Fruit fly (Drosophila melanogaster): ENCODE data around the gene Aasdh.
A peak's percentile ranks its signal among the peaks of the same experiment; 100 is the strongest.

The Aasdh gene

DNA sequence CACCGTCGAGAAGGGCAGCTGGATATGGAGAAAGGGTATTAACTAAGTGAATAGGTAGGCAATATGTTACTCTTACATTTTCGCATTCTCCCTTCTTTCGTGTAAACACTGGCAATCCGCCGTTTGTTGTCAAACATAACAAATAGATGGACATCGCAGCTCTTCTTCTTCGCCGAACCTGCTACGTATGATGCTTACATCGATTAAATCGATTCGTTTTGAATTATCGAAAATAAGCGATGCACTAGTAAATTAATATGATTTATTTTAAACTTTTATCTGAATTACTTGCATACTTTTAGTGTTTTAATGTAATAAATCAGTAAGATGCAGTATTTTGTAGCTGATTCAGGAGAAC, 46.5 kb downstream of the Aasdh start, which contains the start of gene fy:
fy (minus strand) TSS at position 353 of the 358 bp plus-strand sequence.
- no peak for TF ChIP-seq woc (GFP tag; optimal IDR thresholded peaks at IDR 0.05)
- TF ChIP-seq Rel (GFP tag; optimal IDR thresholded peaks at IDR 0.05), result no peak
- no peak for TF ChIP-seq Rel (tag; optimal IDR thresholded peaks at IDR 0.05)
- no peak for TF ChIP-seq dmrt93B (GFP tag; optimal IDR thresholded peaks at IDR 0.05)
- no peak for TF ChIP-seq foxo (GFP tag; optimal IDR thresholded peaks at IDR 0.05)
- TF ChIP-seq N (GFP tag; optimal IDR thresholded peaks at IDR 0.05), result no peak
- TF ChIP-seq Mio (GFP tag; optimal IDR thresholded peaks at IDR 0.05), result no peak

DNA sequence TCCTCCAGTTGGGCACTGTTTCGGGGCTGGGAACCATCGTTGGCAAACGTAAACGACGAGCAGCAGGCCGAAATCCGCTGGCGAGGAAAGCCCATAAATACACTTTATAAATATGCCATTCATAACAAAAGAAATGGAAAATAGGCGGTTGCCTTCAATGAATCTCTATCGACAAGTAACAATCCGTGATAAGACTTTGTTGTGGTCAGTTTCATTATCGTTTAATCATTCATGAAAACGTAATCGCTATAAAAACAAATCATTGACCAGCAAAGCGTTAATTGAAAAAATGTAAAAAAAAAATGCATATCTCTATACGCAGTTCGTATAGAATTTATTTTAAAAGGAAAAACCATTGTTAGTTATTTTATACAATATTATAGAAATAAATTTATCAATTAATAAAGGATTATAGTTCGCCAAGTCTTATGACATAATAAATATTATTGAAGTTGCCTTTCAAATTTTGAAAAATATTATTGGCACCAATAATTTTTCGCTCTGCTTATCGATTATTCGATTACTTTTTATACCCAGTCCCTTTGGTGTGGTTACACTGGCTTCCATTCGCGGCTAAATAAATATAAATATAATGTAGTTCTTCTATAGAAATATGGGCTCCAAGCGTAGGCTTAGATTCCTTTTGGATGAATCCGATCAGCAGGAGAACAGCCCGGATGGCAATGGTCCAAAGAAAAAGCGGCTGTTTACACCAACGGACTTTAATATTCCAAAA, 49.3 kb downstream of the Aasdh start, which contains the start of gene CG31898:
CG31898 (plus strand) TSS at position 559 of the 736 bp plus-strand sequence.
- TF ChIP-seq sage (GFP tag; optimal IDR thresholded peaks at IDR 0.05), result peak; percentile 26
- no peak for TF ChIP-seq Hr78 (GFP tag; optimal IDR thresholded peaks at IDR 0.05)

DNA sequence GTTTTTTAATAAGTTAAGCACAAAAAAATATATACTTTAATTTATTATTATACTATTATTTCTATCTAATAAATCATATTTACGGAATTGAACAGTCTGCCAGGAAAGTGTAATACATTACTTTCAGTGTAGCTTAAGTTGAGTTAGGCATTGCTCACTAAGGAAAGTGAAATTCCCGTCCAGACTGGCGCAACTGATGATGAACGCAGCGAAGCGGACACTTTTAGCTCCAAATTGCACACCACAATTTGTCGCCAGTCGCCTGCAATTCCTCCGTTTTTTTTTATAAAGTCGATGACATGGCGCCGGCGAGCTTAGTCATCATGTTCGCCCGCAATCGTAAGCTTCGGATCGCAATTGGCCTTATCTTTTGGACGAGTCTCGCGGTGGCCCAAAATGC, 50.7 kb downstream of the Aasdh start, which contains the start of gene CG13386:
CG13386 (plus strand) TSS at position 301 of the 400 bp plus-strand sequence.
- TF ChIP-seq Myc (optimal IDR thresholded peaks at IDR 0.05), result no peak
- no peak for TF ChIP-seq fru (GFP tag; optimal IDR thresholded peaks at IDR 0.05)
- no peak for TF ChIP-seq Hr78 (GFP tag; optimal IDR thresholded peaks at IDR 0.05)
- no peak for TF ChIP-seq lola (GFP tag; optimal IDR thresholded peaks at IDR 0.05)
- no peak for TF ChIP-seq Dfd (GFP tag; optimal IDR thresholded peaks at IDR 0.05)
- no peak for TF ChIP-seq sage (GFP tag; optimal IDR thresholded peaks at IDR 0.05)
- no peak for TF ChIP-seq dmrt93B (GFP tag; optimal IDR thresholded peaks at IDR 0.05)
- no peak for TF ChIP-seq Dif (GFP tag; optimal IDR thresholded peaks at IDR 0.05; ENCODE audit: partially characterized antibody)
- TF ChIP-seq Jra (GFP tag; optimal IDR thresholded peaks at IDR 0.05), result no peak

DNA sequence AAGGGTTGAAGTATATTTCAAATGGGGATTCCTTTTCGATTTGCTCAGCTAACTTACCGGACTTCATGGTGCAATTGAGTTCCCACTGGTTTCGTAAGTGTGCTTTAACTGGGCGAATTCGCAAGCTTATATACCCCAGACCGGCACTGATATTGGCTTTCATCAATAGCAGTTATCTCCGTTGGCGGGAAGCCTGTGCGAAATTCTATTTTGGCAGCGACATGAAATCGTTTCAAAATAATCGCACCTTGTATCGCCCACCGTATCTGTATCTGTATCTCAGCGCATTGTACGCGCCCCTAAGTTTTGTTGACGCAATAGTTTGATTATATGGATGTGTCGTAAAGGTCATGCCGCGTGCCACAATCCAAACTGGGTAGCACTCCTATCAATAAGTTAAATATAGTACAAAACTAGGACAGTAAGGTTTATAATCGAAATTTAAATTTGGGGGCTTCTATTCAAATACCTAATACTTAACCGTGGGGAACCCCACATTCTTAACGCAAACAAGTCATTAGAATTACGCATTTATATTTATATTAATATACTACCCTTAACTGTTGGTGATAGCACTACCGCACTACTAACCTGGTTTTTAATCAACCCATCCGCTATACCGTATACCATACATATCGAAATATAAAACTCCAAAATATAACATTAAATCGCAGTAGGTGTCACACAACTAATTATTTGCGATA, 53.2 kb downstream of the Aasdh start, which contains the start of the genes Peritrophin-15a and CG13385:
Peritrophin-15a (minus strand) TSS at position 101 of the 704 bp plus-strand sequence.
CG13385 (plus strand) TSS at position 654 of the 704 bp plus-strand sequence.
- TF ChIP-seq lola (GFP tag; optimal IDR thresholded peaks at IDR 0.05), result no peak
- no peak for TF ChIP-seq N (GFP tag; optimal IDR thresholded peaks at IDR 0.05)
- TF ChIP-seq GATAd (GFP tag; optimal IDR thresholded peaks at IDR 0.05), result no peak
- TF ChIP-seq fru (GFP tag; optimal IDR thresholded peaks at IDR 0.05), result no peak
- no peak for TF ChIP-seq br (GFP tag; optimal IDR thresholded peaks at IDR 0.05)
- no peak for TF ChIP-seq Abd-B (GFP tag; optimal IDR thresholded peaks at IDR 0.05)
- TF ChIP-seq CG9705 (GFP tag; optimal IDR thresholded peaks at IDR 0.05), result no peak
- no peak for TF ChIP-seq rgr (GFP tag; optimal IDR thresholded peaks at IDR 0.05)
- no peak for TF ChIP-seq woc (GFP tag; optimal IDR thresholded peaks at IDR 0.05)
- TF ChIP-seq psq (GFP tag; optimal IDR thresholded peaks at IDR 0.05), result no peak
